Worm (Caenorhabditis elegans): ENCODE data around the gene twk-25.

Gene twk-25

ce11 chrIV:11467413-11467812, 37.1 kb upstream of the twk-25 start, which contains the start of gene C10C6.7:
TSS of gene C10C6.7 (minus strand) at chrIV:11467513.
- TF ChIP-seq unc-55 (GFP tag; optimal IDR thresholded peaks at IDR 0.05) (no peak), egl-27 (tag; optimal IDR thresholded peaks at IDR 0.05) (no peak), F13H6.1 (tag; optimal IDR thresholded peaks at IDR 0.05) (no peak), skn-1 (tag; optimal IDR thresholded peaks at IDR 0.05) (no peak), zag-1 (tag; optimal IDR thresholded peaks at IDR 0.05) (no peak), lin-39 (tag; optimal IDR thresholded peaks at IDR 0.05) (no peak), C34F6.9 (tag; optimal IDR thresholded peaks at IDR 0.05) (no peak), unc-62 (GFP tag; optimal IDR thresholded peaks at IDR 0.05) (no peak), nhr-129 (tag; optimal IDR thresholded peaks at IDR 0.05) (no peak), ZK546.5 (tag; optimal IDR thresholded peaks at IDR 0.05) (no peak)

- TF ChIP-seq fos-1 (tag; optimal IDR thresholded peaks at IDR 0.05) (peak; percentile 2), nhr-10 (tag; optimal IDR thresholded peaks at IDR 0.05) (no peak)
These were observed 34.6 kb upstream of the twk-25 start, which contains the start of the genes C10C6.13 and wht-2 for ce11 chrIV:11469698-11470591. TSS of gene C10C6.13 (minus strand) at chrIV:11469748. TSS of gene wht-2 (plus strand) at chrIV:11470436.

ce11 chrIV:11472023-11472422, 32.5 kb upstream of the twk-25 start:
- TF ChIP-seq nhr-23 (tag; optimal IDR thresholded peaks at IDR 0.05) (no peak), zag-1 (tag; optimal IDR thresholded peaks at IDR 0.05) (no peak), peb-1 (tag; optimal IDR thresholded peaks at IDR 0.05) (no peak), nhr-21 (tag; optimal IDR thresholded peaks at IDR 0.05) (no peak), nhr-12 (tag; optimal IDR thresholded peaks at IDR 0.05) (no peak), lsy-2 (tag; optimal IDR thresholded peaks at IDR 0.05) (no peak), lin-11 (tag; optimal IDR thresholded peaks at IDR 0.05) (no peak), alr-1 (tag; optimal IDR thresholded peaks at IDR 0.05) (no peak), ztf-1 (GFP tag; conservative IDR thresholded peaks at IDR 0.05) (no peak), lin-13 (GFP tag; optimal IDR thresholded peaks at IDR 0.05) (no peak), C34F6.9 (tag; optimal IDR thresholded peaks at IDR 0.05) (no peak), skn-1 (tag; optimal IDR thresholded peaks at IDR 0.05) (no peak)

ce11 chrIV:11474067-11474466, 30.4 kb upstream of the twk-25 start:
- TF ChIP-seq R02D3.7 (tag; optimal IDR thresholded peaks at IDR 0.05) (no peak), gmeb-1 (tag; optimal IDR thresholded peaks at IDR 0.05) (peak; percentile 54), nhr-11 (tag; optimal IDR thresholded peaks at IDR 0.05) (peak; percentile 17), ceh-82 (tag; optimal IDR thresholded peaks at IDR 0.05) (no peak), ama-1 (optimal IDR thresholded peaks at IDR 0.05) (peak; percentile 61), lin-11 (tag; optimal IDR thresholded peaks at IDR 0.05) (peak; percentile 38), sma-3 (GFP tag; optimal IDR thresholded peaks at IDR 0.05) (peak; percentile 74), nhr-21 (tag; optimal IDR thresholded peaks at IDR 0.05) (peak; percentile 50), sem-4 (tag; optimal IDR thresholded peaks at IDR 0.05) (no peak), C34F6.9 (tag; optimal IDR thresholded peaks at IDR 0.05) (peak; percentile 70), mab-5 (tag; optimal IDR thresholded peaks at IDR 0.05) (no peak), nhr-10 (tag; optimal IDR thresholded peaks at IDR 0.05) (no peak), ztf-4 (tag; optimal IDR thresholded peaks at IDR 0.05) (peak; percentile 68), unc-39 (tag; optimal IDR thresholded peaks at IDR 0.05) (no peak), egl-27 (tag; optimal IDR thresholded peaks at IDR 0.05) (peak; percentile 54), lsy-2 (tag; optimal IDR thresholded peaks at IDR 0.05) (peak; percentile 32 to 56), nhr-12 (tag; optimal IDR thresholded peaks at IDR 0.05) (no peak), lin-13 (GFP tag; optimal IDR thresholded peaks at IDR 0.05) (peak; percentile 71), nhr-25 (tag; optimal IDR thresholded peaks at IDR 0.05) (peak; percentile 65), elt-3 (tag; optimal IDR thresholded peaks at IDR 0.05) (no peak), nhr-77 (tag; optimal IDR thresholded peaks at IDR 0.05) (peak; percentile 17), unc-55 (GFP tag; optimal IDR thresholded peaks at IDR 0.05) (peak; percentile 38), peb-1 (tag; optimal IDR thresholded peaks at IDR 0.05) (no peak), F13H6.1 (tag; optimal IDR thresholded peaks at IDR 0.05) (peak; percentile 60), nhr-129 (tag; optimal IDR thresholded peaks at IDR 0.05) (peak; percentile 79), nhr-23 (tag; optimal IDR thresholded peaks at IDR 0.05) (peak; percentile 12), zag-1 (tag; optimal IDR thresholded peaks at IDR 0.05) (peak; percentile 46), snpc-4 (tag; optimal IDR thresholded peaks at IDR 0.05) (peak; percentile 40), ztf-11 (tag; optimal IDR thresholded peaks at IDR 0.05) (no peak), sma-9 (GFP tag; optimal IDR thresholded peaks at IDR 0.05) (peak; percentile 86), sma-9 (tag; optimal IDR thresholded peaks at IDR 0.05) (no peak), ceh-16 (tag; optimal IDR thresholded peaks at IDR 0.05) (peak; percentile 25), fos-1 (tag; optimal IDR thresholded peaks at IDR 0.05) (peak; percentile 21), crh-2 (tag; optimal IDR thresholded peaks at IDR 0.05) (peak; percentile 28), Y55F3AM.14 (GFP tag; optimal IDR thresholded peaks at IDR 0.05) (peak; percentile 77)
